Worm (Caenorhabditis elegans): ENCODE data around the gene T02H6.9.

T02H6.9 gene

ce11 chrII:658369-658768 lies 20.3 kb upstream of the T02H6.9 start, which contains the start of gene sdz-24:
sdz-24 (plus strand) TSS chrII:658669.
- no peak for TF ChIP-seq eor-1 (tag; optimal IDR thresholded peaks at IDR 0.05)
- TF ChIP-seq R02D3.7 (tag; optimal IDR thresholded peaks at IDR 0.05), result no peak
- TF ChIP-seq nhr-237 (tag; optimal IDR thresholded peaks at IDR 0.05), result no peak
- TF ChIP-seq mml-1 (tag; optimal IDR thresholded peaks at IDR 0.05), result no peak
- no peak for TF ChIP-seq daf-12 (tag; optimal IDR thresholded peaks at IDR 0.05)
- no peak for TF ChIP-seq zag-1 (tag; optimal IDR thresholded peaks at IDR 0.05)
- no peak for TF ChIP-seq ceh-9 (tag; optimal IDR thresholded peaks at IDR 0.05)
- no peak for TF ChIP-seq nhr-77 (tag; optimal IDR thresholded peaks at IDR 0.05)
- TF ChIP-seq lin-39 (tag; optimal IDR thresholded peaks at IDR 0.05), result no peak
- no peak for TF ChIP-seq hmg-11 (tag; optimal IDR thresholded peaks at IDR 0.05)
- TF ChIP-seq nhr-25 (tag; optimal IDR thresholded peaks at IDR 0.05), result no peak
- no peak for TF ChIP-seq elt-1 (tag; optimal IDR thresholded peaks at IDR 0.05)

- TF ChIP-seq egl-27 (tag; optimal IDR thresholded peaks at IDR 0.05), result no peak
- TF ChIP-seq unc-39 (tag; optimal IDR thresholded peaks at IDR 0.05), result no peak
- TF ChIP-seq elt-1 (tag; optimal IDR thresholded peaks at IDR 0.05), result no peak
- TF ChIP-seq ztf-4 (tag; optimal IDR thresholded peaks at IDR 0.05), result no peak
- TF ChIP-seq pqm-1 (tag; optimal IDR thresholded peaks at IDR 0.05), result no peak
- TF ChIP-seq sea-2 (GFP tag; optimal IDR thresholded peaks at IDR 0.05), result no peak
- no peak for TF ChIP-seq jun-1 (tag; optimal IDR thresholded peaks at IDR 0.05)
- TF ChIP-seq snpc-4 (tag; optimal IDR thresholded peaks at IDR 0.05), result no peak
- TF ChIP-seq R02D3.7 (tag; optimal IDR thresholded peaks at IDR 0.05), result no peak
- TF ChIP-seq fkh-10 (GFP tag; optimal IDR thresholded peaks at IDR 0.05), result no peak
- no peak for TF ChIP-seq nhr-76 (tag; optimal IDR thresholded peaks at IDR 0.05)
- TF ChIP-seq hmg-11 (tag; optimal IDR thresholded peaks at IDR 0.05), result no peak
- TF ChIP-seq ama-1 (optimal IDR thresholded peaks at IDR 0.05), result no peak
- no peak for TF ChIP-seq nhr-25 (tag; optimal IDR thresholded peaks at IDR 0.05)
- no peak for TF ChIP-seq mml-1 (tag; optimal IDR thresholded peaks at IDR 0.05)
- TF ChIP-seq nhr-237 (tag; optimal IDR thresholded peaks at IDR 0.05), result no peak
Measured at ce11 chrII:661696-662095, 17.0 kb upstream of the T02H6.9 start, which contains the start of gene sri-45. sri-45 (minus strand) TSS chrII:661796.

ce11 chrII:667864-668263 lies 10.8 kb upstream of the T02H6.9 start:
- no peak for TF ChIP-seq pha-4 (tag; optimal IDR thresholded peaks at IDR 0.05)
- no peak for TF ChIP-seq egl-5 (tag; optimal IDR thresholded peaks at IDR 0.05)

ce11 chrII:671025-671424 lies 7.7 kb upstream of the T02H6.9 start, which contains the start of gene sri-46:
sri-46 (minus strand) TSS chrII:671125.
- TF ChIP-seq ztf-4 (tag; optimal IDR thresholded peaks at IDR 0.05) (no peak), aly-2 (tag; optimal IDR thresholded peaks at IDR 0.05) (no peak), lin-15B (tag; optimal IDR thresholded peaks at IDR 0.05) (no peak), nhr-67 (tag; optimal IDR thresholded peaks at IDR 0.05) (no peak), nhr-43 (tag; optimal IDR thresholded peaks at IDR 0.05; ENCODE audit: poor library complexity, severe bottlenecking) (no peak), nhr-23 (tag; optimal IDR thresholded peaks at IDR 0.05) (no peak), lin-39 (tag; optimal IDR thresholded peaks at IDR 0.05) (no peak), ceh-28 (tag; optimal IDR thresholded peaks at IDR 0.05) (no peak), unc-62 (GFP tag; optimal IDR thresholded peaks at IDR 0.05) (no peak), tbx-2 (tag; optimal IDR thresholded peaks at IDR 0.05) (no peak), nhr-237 (tag; optimal IDR thresholded peaks at IDR 0.05) (no peak), nhr-25 (tag; optimal IDR thresholded peaks at IDR 0.05) (no peak), ceh-82 (tag; optimal IDR thresholded peaks at IDR 0.05) (no peak), nhr-77 (tag; optimal IDR thresholded peaks at IDR 0.05) (no peak), zag-1 (tag; optimal IDR thresholded peaks at IDR 0.05) (no peak), nhr-76 (tag; optimal IDR thresholded peaks at IDR 0.05) (no peak)

- TF ChIP-seq nhr-23 (tag; optimal IDR thresholded peaks at IDR 0.05), result no peak
- no peak for TF ChIP-seq nhr-28 (tag; optimal IDR thresholded peaks at IDR 0.05)
- TF ChIP-seq ceh-28 (tag; optimal IDR thresholded peaks at IDR 0.05), result no peak
- no peak for TF ChIP-seq R02D3.7 (tag; optimal IDR thresholded peaks at IDR 0.05)
- TF ChIP-seq skn-1 (tag; optimal IDR thresholded peaks at IDR 0.05), result no peak
- TF ChIP-seq unc-62 (GFP tag; optimal IDR thresholded peaks at IDR 0.05), result no peak
- no peak for TF ChIP-seq elt-2 (tag; optimal IDR thresholded peaks at IDR 0.05)
- no peak for TF ChIP-seq elt-3 (tag; optimal IDR thresholded peaks at IDR 0.05)
Measured at ce11 chrII:674116-674515, 4.6 kb upstream of the T02H6.9 start, which contains the start of gene Y39F10C.3. Y39F10C.3 (plus strand) TSS chrII:674416.

Measured in whole organism, L3 larva.